Worm (Caenorhabditis elegans) whole organism, midembryonic: Measurements from ENCODE around the gene atg-10.

Experiments used
- T22C8.4 ChIP-seq: fragments of 200-800 bp; sonication (Bioruptor generic); IDR thresholded peaks from 2 replicates; pipeline ENCODE4 v1.3.6; 2022; ENCODE audit warnings: missing genetic modification characterization, missing compliant biosample characterization
- cog-1 ChIP-seq: sonication (generic microtip); optimal IDR thresholded peaks from 2 replicates; lab custom pipeline; 2016; ENCODE audit warnings: missing genetic modification characterization, missing compliant biosample characterization
- flt-1 ChIP-seq: fragments of 200-800 bp; sonication (Bioruptor generic); IDR thresholded peaks from 2 replicates; pipeline ENCODE4 v1.3.6; 2022; ENCODE audit warnings: missing genetic modification characterization, missing compliant biosample characterization
- klf-2 ChIP-seq: fragments of 200-800 bp; sonication (Bioruptor generic); conservative IDR thresholded peaks from 2 replicates; pipeline ENCODE4 v1.3.6; 2022; ENCODE audit warnings: missing genetic modification reagents, missing genetic modification characterization, missing compliant biosample characterization
- med-1 ChIP-seq: sonication (generic microtip); optimal IDR thresholded peaks from 2 replicates; lab custom pipeline; 2017; ENCODE audit warnings: missing genetic modification characterization, mild to moderate bottlenecking, missing compliant biosample characterization, antibody characterized with exemption, missing genetic modification reagents; ENCODE audit not compliant: insufficient read depth
- ref-1 ChIP-seq: fragments of 200-800 bp; sonication (Bioruptor generic); conservative IDR thresholded peaks from 2 replicates; pipeline ENCODE4 v1.3.6; 2022; ENCODE audit warnings: missing genetic modification reagents, missing genetic modification characterization, missing compliant biosample characterization
- tab-1 ChIP-seq: fragments of 200-800 bp; sonication (Bioruptor generic); IDR thresholded peaks from 2 replicates; pipeline ENCODE4 v1.3.6; 2022; ENCODE audit warnings: missing genetic modification characterization, missing compliant biosample characterization
- ztf-23 ChIP-seq: fragments of 200-800 bp; sonication (Bioruptor generic); IDR thresholded peaks from 2 replicates; pipeline ENCODE4 v1.3.6; 2022; ENCODE audit warnings: missing genetic modification reagents, missing genetic modification characterization, missing compliant biosample characterization
- ztf-29 ChIP-seq: fragments of 200-800 bp; sonication (Bioruptor generic); IDR thresholded peaks from 2 replicates; pipeline ENCODE4 v1.3.6; 2022; ENCODE audit warnings: missing genetic modification reagents, missing genetic modification characterization, missing compliant biosample characterization

atg-10 gene

ce11 chrII:8642376-8642775 is 16.6 kb upstream of the atg-10 start:
- TF ChIP-seq ztf-29 (GFP tag; lab: Robert Waterston, UW) (no peak), tab-1 (GFP tag; lab: Robert Waterston, UW) (no peak), flt-1 (no peak), T22C8.4 (GFP tag; lab: Robert Waterston, UW) (no peak), cog-1 (no peak), ztf-23 (no peak), klf-2 (GFP tag; lab: Robert Waterston, UW) (no peak), med-1 (GFP tag; lab: Kevin White, UChicago) (no peak), ref-1 (no peak)

DNA sequence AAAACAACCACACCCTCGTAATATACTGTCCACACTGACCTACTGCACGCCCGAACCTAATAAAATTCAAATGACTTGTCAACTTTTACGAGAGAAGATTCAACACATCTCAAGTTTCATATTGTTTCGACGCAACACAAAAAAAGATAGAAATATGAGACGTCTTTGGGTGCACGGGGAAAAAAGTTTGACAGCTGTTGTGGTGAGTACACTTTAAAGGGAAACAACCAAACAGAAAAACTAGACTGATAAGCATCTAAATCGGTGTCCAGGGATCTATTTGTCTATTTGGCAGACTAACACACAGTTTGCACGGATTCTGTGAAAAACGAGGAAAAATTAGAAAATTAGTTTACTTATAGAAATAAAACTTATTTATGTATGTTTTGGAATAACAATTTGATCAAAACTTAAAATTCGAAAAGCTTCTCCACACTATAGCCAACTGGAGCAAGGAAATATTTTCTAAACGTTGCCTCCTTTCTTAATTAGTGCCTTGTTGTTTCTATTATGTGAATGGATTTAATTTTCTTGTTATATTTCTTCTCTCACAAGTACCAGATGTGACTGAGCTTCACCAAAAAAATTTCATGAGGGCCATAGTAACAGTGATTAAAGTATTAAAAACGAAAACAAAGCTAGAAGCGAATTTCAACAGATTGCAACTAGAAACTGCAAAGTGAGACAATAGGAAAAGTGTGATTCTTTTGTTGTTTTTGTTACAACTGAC is 15.1 kb upstream of the atg-10 start:
- TF ChIP-seq T22C8.4 (GFP tag; lab: Robert Waterston, UW) = no peak
- TF ChIP-seq tab-1 (GFP tag; lab: Robert Waterston, UW) = no peak
- no peak for TF ChIP-seq ztf-23
- TF ChIP-seq ref-1 = no peak
- TF ChIP-seq klf-2 (GFP tag; lab: Robert Waterston, UW) = no peak
- no peak for TF ChIP-seq flt-1
- TF ChIP-seq med-1 (GFP tag; lab: Kevin White, UChicago) = no peak
- TF ChIP-seq ztf-29 (GFP tag; lab: Robert Waterston, UW) = no peak
- TF ChIP-seq cog-1 = no peak

DNA sequence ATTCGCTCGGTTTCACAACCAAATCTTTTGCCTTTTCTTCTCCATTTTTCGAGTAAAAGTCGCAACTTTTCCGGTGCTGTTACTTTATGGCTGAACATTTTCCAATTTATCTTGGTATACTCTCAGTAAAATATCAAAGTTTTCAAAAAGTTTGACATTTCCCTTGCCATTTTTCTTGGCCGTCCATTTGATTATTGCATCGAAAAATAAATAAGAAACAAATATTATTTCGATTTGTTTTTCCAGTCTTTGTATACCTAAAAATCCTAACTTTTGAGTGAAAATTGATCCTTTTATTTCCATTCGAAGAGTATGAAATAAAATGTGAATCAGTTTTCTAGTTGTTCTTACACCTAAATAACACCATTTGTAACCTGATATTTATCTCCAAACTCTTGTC is 12.5 kb upstream of the atg-10 start:
- TF ChIP-seq ztf-29 (GFP tag; lab: Robert Waterston, UW) (no peak), ref-1 (no peak), flt-1 (no peak), tab-1 (GFP tag; lab: Robert Waterston, UW) (no peak), ztf-23 (no peak), cog-1 (no peak)

- no peak for TF ChIP-seq T22C8.4 (GFP tag; lab: Robert Waterston, UW)
- TF ChIP-seq klf-2 (GFP tag; lab: Robert Waterston, UW) = no peak
- TF ChIP-seq flt-1 = no peak
- no peak for TF ChIP-seq ztf-29 (GFP tag; lab: Robert Waterston, UW)
- no peak for TF ChIP-seq ref-1
- no peak for TF ChIP-seq cog-1
- no peak for TF ChIP-seq tab-1 (GFP tag; lab: Robert Waterston, UW)
- no peak for TF ChIP-seq med-1 (GFP tag; lab: Kevin White, UChicago)
- TF ChIP-seq ztf-23 = no peak
Measured at ce11 chrII:8648843-8649242, 10.1 kb upstream of the atg-10 start.

ce11 chrII:8650644-8651159 is 8.2 kb upstream of the atg-10 start, which contains the start of gene pyr-1:
pyr-1 (plus strand) TSS chrII:8651109.
- no peak for TF ChIP-seq ztf-29 (GFP tag; lab: Robert Waterston, UW)
- TF ChIP-seq tab-1 (GFP tag; lab: Robert Waterston, UW) = no peak
- no peak for TF ChIP-seq klf-2 (GFP tag; lab: Robert Waterston, UW)
- no peak for TF ChIP-seq T22C8.4 (GFP tag; lab: Robert Waterston, UW)
- TF ChIP-seq flt-1 = no peak
- TF ChIP-seq cog-1 = no peak
- TF ChIP-seq med-1 (GFP tag; lab: Kevin White, UChicago) = no peak
- TF ChIP-seq ref-1 = no peak
- TF ChIP-seq ztf-23 = no peak

ce11 chrII:8661539-8661938 is 2.6 kb downstream of the atg-10 start, which contains the start of the genes piga-1 and eif-2Bepsilon:
piga-1 (minus strand) TSS chrII:8661712.
eif-2Bepsilon (plus strand) TSS chrII:8661869.
- no peak for TF ChIP-seq T22C8.4 (GFP tag; lab: Robert Waterston, UW)
- no peak for TF ChIP-seq tab-1 (GFP tag; lab: Robert Waterston, UW)
- no peak for TF ChIP-seq klf-2 (GFP tag; lab: Robert Waterston, UW)
- TF ChIP-seq ztf-23 = no peak

DNA sequence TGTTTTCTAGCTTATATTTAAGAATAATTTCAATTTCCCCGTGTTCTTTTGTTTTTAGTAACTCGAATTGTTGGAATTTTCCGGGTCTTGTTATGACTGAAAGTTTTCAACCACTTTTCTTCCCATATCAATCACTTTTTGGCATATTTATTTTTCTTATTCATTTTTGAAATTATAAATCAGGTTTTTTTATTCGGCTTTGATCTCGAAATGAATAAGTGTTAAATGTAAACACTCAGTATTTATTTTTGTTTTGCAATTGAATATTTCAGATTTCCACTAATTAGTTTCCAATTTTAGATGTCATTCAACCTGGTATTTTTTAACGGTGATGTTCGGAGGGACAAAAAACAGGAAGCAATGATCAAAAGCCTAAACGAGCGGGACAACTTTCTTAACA is 5.6 kb downstream of the atg-10 start, which contains the start of gene etc-1:
TSS of gene etc-1 (plus strand) at position 301 of the 400 bp plus-strand sequence.
- TF ChIP-seq ref-1 = no peak
- no peak for TF ChIP-seq ztf-23
- TF ChIP-seq flt-1 = no peak

- TF ChIP-seq tab-1 (GFP tag; lab: Robert Waterston, UW) (no peak), flt-1 (no peak), ref-1 (no peak), ztf-29 (GFP tag; lab: Robert Waterston, UW) (no peak), T22C8.4 (GFP tag; lab: Robert Waterston, UW) (no peak), ztf-23 (no peak), cog-1 (no peak), klf-2 (GFP tag; lab: Robert Waterston, UW) (no peak), med-1 (GFP tag; lab: Kevin White, UChicago) (no peak)
Measured at ce11 chrII:8668871-8669270, 9.9 kb downstream of the atg-10 start.

DNA sequence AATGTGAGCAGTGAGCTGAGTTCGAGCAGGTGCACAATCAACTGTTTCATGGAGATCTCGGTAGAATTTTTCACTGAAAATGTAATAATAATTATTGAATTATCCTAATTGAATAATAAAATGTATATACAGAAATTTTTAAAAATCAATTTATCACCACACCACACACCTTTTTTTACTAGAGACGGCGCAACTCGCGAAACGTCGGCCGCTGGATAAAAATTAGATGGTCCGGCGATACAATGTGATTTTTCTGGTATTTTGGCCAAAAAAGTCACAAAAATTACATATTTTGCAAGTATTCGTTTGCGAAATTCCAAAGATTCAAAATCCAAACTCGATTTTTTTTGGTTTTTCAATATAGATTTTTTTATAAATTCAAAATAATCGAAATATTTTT is 11.9 kb downstream of the atg-10 start:
- no peak for TF ChIP-seq med-1 (GFP tag; lab: Kevin White, UChicago)
- TF ChIP-seq ref-1 = no peak
- no peak for TF ChIP-seq flt-1
- no peak for TF ChIP-seq ztf-29 (GFP tag; lab: Robert Waterston, UW)
- TF ChIP-seq tab-1 (GFP tag; lab: Robert Waterston, UW) = no peak
- no peak for TF ChIP-seq cog-1

- no peak for TF ChIP-seq cog-1
- TF ChIP-seq T22C8.4 (GFP tag; lab: Robert Waterston, UW) = no peak
- TF ChIP-seq klf-2 (GFP tag; lab: Robert Waterston, UW) = no peak
- TF ChIP-seq med-1 (GFP tag; lab: Kevin White, UChicago) = no peak
- TF ChIP-seq flt-1 = no peak
- no peak for TF ChIP-seq ztf-23
- TF ChIP-seq tab-1 (GFP tag; lab: Robert Waterston, UW) = no peak
- TF ChIP-seq ztf-29 (GFP tag; lab: Robert Waterston, UW) = no peak
- TF ChIP-seq ref-1 = no peak
Measured at ce11 chrII:8675369-8675768, 16.4 kb downstream of the atg-10 start.
